Fruit fly (Drosophila melanogaster) whole organism, embryonic: Measurements from ENCODE around the gene Rab3GAP1.

Source experiments
- Asciz ChIP-seq: fragments of 200-800 bp; sonication (Bioruptor generic); optimal IDR thresholded peaks from 2 replicates; lab custom pipeline; 2017; ENCODE audit warnings: missing biosample characterization, mild to moderate bottlenecking, missing genetic modification characterization, missing genetic modification reagents
- Atf3 ChIP-seq: fragments of 200-800 bp; sonication (Bioruptor generic); optimal IDR thresholded peaks from 3 replicates; lab custom pipeline; 2016; ENCODE audit warnings: missing biosample characterization, missing genetic modification characterization
- Awh ChIP-seq: fragments of 200-800 bp; sonication (Bioruptor generic); IDR thresholded peaks from 2 replicates; pipeline ENCODE4, ENCODE4 v1.3.6; 2022; ENCODE audit warnings: missing biosample characterization, missing genetic modification characterization
- Blimp-1 ChIP-seq: fragments of 200-800 bp; sonication (Bioruptor generic); optimal IDR thresholded peaks from 3 replicates; lab custom pipeline; 2018; ENCODE audit warnings: missing biosample characterization, missing genetic modification characterization, mild to moderate bottlenecking, moderate library complexity, missing genetic modification reagents
- CG10209 ChIP-seq: fragments of 200-800 bp; sonication (Bioruptor generic); optimal IDR thresholded peaks from 3 replicates; lab custom pipeline; 2017; ENCODE audit warnings: missing biosample characterization, mild to moderate bottlenecking, missing genetic modification characterization, missing genetic modification reagents
- CG1024 ChIP-seq: fragments of 200-800 bp; sonication (Bioruptor generic); IDR thresholded peaks from 2 replicates; pipeline ENCODE4 v1.3.6; 2022; ENCODE audit warnings: missing biosample characterization, missing genetic modification characterization
- CG10431 ChIP-seq: fragments of 200-800 bp; sonication (Bioruptor generic); optimal IDR thresholded peaks from 3 replicates; lab custom pipeline; 2018; ENCODE audit warnings: missing biosample characterization, mild to moderate bottlenecking, missing genetic modification characterization
- CG11093 ChIP-seq: fragments of 200-800 bp; sonication (Bioruptor generic); IDR thresholded peaks from 3 replicates; pipeline ENCODE4 v1.3.6; 2022; ENCODE audit warnings: missing biosample characterization, missing genetic modification characterization
- CG11398 ChIP-seq: fragments of 200-800 bp; sonication (Bioruptor generic); optimal IDR thresholded peaks from 2 replicates; lab custom pipeline; 2016; ENCODE audit warnings: missing biosample characterization, missing genetic modification characterization
- CG12155 ChIP-seq: fragments of 200-800 bp; sonication (Bioruptor generic); optimal IDR thresholded peaks from 3 replicates; lab custom pipeline; 2016; ENCODE audit warnings: missing biosample characterization, missing genetic modification characterization
- CG12219 ChIP-seq: fragments of 200-800 bp; sonication (Bioruptor generic); optimal IDR thresholded peaks from 3 replicates; lab custom pipeline; 2018; ENCODE audit warnings: missing biosample characterization, mild to moderate bottlenecking, missing genetic modification characterization
- CG12769 ChIP-seq: fragments of 200-800 bp; sonication (Bioruptor generic); optimal IDR thresholded peaks from 2 replicates; lab custom pipeline; 2019; ENCODE audit warnings: missing biosample characterization, mild to moderate bottlenecking, missing genetic modification characterization, moderate library complexity
- CG14860 ChIP-seq: fragments of 200-800 bp; sonication (Bioruptor generic); IDR thresholded peaks from 3 replicates; pipeline ENCODE4 v1.3.6; 2022; ENCODE audit warnings: missing biosample characterization, missing genetic modification characterization; ENCODE audit not compliant: partially characterized antibody
- CG16863 ChIP-seq: fragments of 200-800 bp; sonication (Bioruptor generic); optimal IDR thresholded peaks from 3 replicates; lab custom pipeline; 2016; ENCODE audit warnings: missing biosample characterization, missing genetic modification characterization
- CG17361 ChIP-seq: fragments of 200-800 bp; sonication (Bioruptor generic); IDR thresholded peaks from 3 replicates; pipeline ENCODE4 v1.3.6; 2022; ENCODE audit warnings: missing biosample characterization, missing genetic modification characterization
- CG1832 ChIP-seq: fragments of 200-800 bp; sonication (Bioruptor generic); optimal IDR thresholded peaks from 2 replicates; lab custom pipeline; 2017; ENCODE audit warnings: missing biosample characterization, mild to moderate bottlenecking, missing genetic modification characterization, inconsistent platforms
- CG2712 ChIP-seq: fragments of 200-800 bp; optimal IDR thresholded peaks from 3 replicates; lab custom pipeline; 2019; ENCODE audit warnings: missing biosample characterization, mild to moderate bottlenecking, missing genetic modification characterization, moderate library complexity
- CG30020 ChIP-seq: fragments of 200-800 bp; optimal IDR thresholded peaks from 2 replicates; lab custom pipeline; 2019; ENCODE audit warnings: missing biosample characterization, mild to moderate bottlenecking, missing genetic modification characterization, moderate library complexity
- CG3847 ChIP-seq: fragments of 200-800 bp; sonication (Bioruptor generic); IDR thresholded peaks from 2 replicates; pipeline ENCODE4 v1.3.6; 2022; ENCODE audit warnings: missing biosample characterization, missing genetic modification characterization
- CG4424 ChIP-seq: fragments of 200-800 bp; sonication (Bioruptor generic); optimal IDR thresholded peaks from 3 replicates; lab custom pipeline; 2016; ENCODE audit warnings: missing biosample characterization, missing genetic modification characterization
- CG7556 ChIP-seq: fragments of 200-800 bp; sonication (Bioruptor generic); optimal IDR thresholded peaks from 2 replicates; lab custom pipeline; 2017; ENCODE audit warnings: missing biosample characterization, mild to moderate bottlenecking, missing genetic modification characterization
- CG7963 ChIP-seq: fragments of 200-800 bp; sonication (Bioruptor generic); IDR thresholded peaks from 3 replicates; pipeline ENCODE4 v1.3.6; 2022; ENCODE audit warnings: missing biosample characterization, missing genetic modification characterization; ENCODE audit not compliant: partially characterized antibody
- Chrac-16 ChIP-seq: fragments of 200-800 bp; sonication (Bioruptor generic); optimal IDR thresholded peaks from 3 replicates; lab custom pipeline; 2016; ENCODE audit warnings: missing biosample characterization, missing genetic modification characterization
- CrebB ChIP-seq: fragments of 200-800 bp; sonication (Bioruptor generic); optimal IDR thresholded peaks from 3 replicates; lab custom pipeline; 2018; ENCODE audit warnings: missing biosample characterization, mild to moderate bottlenecking, missing genetic modification characterization
- Ets65A ChIP-seq: fragments of 200-800 bp; sonication (Bioruptor generic); peaks from one replicate; lab custom pipeline; 2016; ENCODE audit warnings: missing biosample characterization, missing genetic modification characterization
- Kr ChIP-seq: fragments of 200-800 bp; sonication (Bioruptor generic); optimal IDR thresholded peaks from 2 replicates; lab custom pipeline; 2017; ENCODE audit warnings: missing biosample characterization, mild to moderate bottlenecking, missing genetic modification characterization
- Lhr ChIP-seq: fragments of 200-800 bp; sonication (Bioruptor generic); optimal IDR thresholded peaks from 3 replicates; lab custom pipeline; 2017; ENCODE audit warnings: mild to moderate bottlenecking, missing biosample characterization, missing genetic modification reagents, missing genetic modification characterization
- Lim3 ChIP-seq: fragments of 200-800 bp; sonication (Bioruptor generic); IDR thresholded peaks from 2 replicates; pipeline ENCODE4 v1.3.6; 2022; ENCODE audit warnings: missing biosample characterization, missing genetic modification characterization
- Max ChIP-seq: fragments of 200-800 bp; sonication (Bioruptor generic); optimal IDR thresholded peaks from 2 replicates; lab custom pipeline; 2016; ENCODE audit warnings: missing biosample characterization, mild to moderate bottlenecking, missing genetic modification characterization
- Mes4 ChIP-seq: fragments of 200-800 bp; sonication (Bioruptor generic); optimal IDR thresholded peaks from 2 replicates; lab custom pipeline; 2016; ENCODE audit warnings: missing biosample characterization, missing genetic modification characterization
- Nf-YC ChIP-seq: fragments of 200-800 bp; optimal IDR thresholded peaks from 3 replicates; lab custom pipeline; 2019; ENCODE audit warnings: missing biosample characterization, mild to moderate bottlenecking, missing genetic modification characterization, moderate library complexity
- cas ChIP-seq: fragments of 200-800 bp; sonication (Bioruptor generic); IDR thresholded peaks from 2 replicates; pipeline ENCODE4 v1.3.6; 2022; ENCODE audit warnings: missing biosample characterization, missing genetic modification characterization
- chinmo ChIP-seq: fragments of 200-800 bp; sonication (Bioruptor generic); IDR thresholded peaks from 4 replicates; pipeline ENCODE4 v1.3.6; 2022; ENCODE audit warnings: missing biosample characterization, missing genetic modification characterization; ENCODE audit not compliant: partially characterized antibody
- chn ChIP-seq: fragments of 200-800 bp; sonication (Bioruptor generic); optimal IDR thresholded peaks from 2 replicates; lab custom pipeline; 2016; ENCODE audit warnings: missing biosample characterization, missing genetic modification characterization
- fd3F ChIP-seq: fragments of 200-800 bp; sonication (Bioruptor generic); optimal IDR thresholded peaks from 2 replicates; lab custom pipeline; 2018; ENCODE audit warnings: missing biosample characterization, mild to moderate bottlenecking, missing genetic modification characterization, moderate library complexity
- fd96Cb ChIP-seq: fragments of 200-800 bp; sonication (Bioruptor generic); optimal IDR thresholded peaks from 2 replicates; lab custom pipeline; 2018; ENCODE audit warnings: missing biosample characterization, mild to moderate bottlenecking, missing genetic modification characterization, moderate library complexity
- gt ChIP-seq: fragments of 200-800 bp; sonication (Bioruptor generic); IDR thresholded peaks from 2 replicates; pipeline ENCODE4 v1.3.6; 2022; ENCODE audit warnings: missing biosample characterization, missing genetic modification characterization
- inv ChIP-seq: fragments of 200-800 bp; sonication (Bioruptor generic); IDR thresholded peaks from 2 replicates; pipeline ENCODE4 v1.3.6; 2022; ENCODE audit warnings: missing biosample characterization, missing genetic modification characterization; ENCODE audit not compliant: partially characterized antibody
- jumu ChIP-seq: fragments of 200-800 bp; sonication (Bioruptor generic); optimal IDR thresholded peaks from 3 replicates; lab custom pipeline; 2016; ENCODE audit warnings: missing biosample characterization, missing genetic modification characterization
- knrl ChIP-seq: fragments of 200-800 bp; sonication (Bioruptor generic); IDR thresholded peaks from 3 replicates; pipeline ENCODE4 v1.3.6; 2022; ENCODE audit warnings: missing biosample characterization, missing genetic modification characterization; ENCODE audit not compliant: partially characterized antibody
- lab ChIP-seq: fragments of 200-800 bp; sonication (Bioruptor generic); optimal IDR thresholded peaks from 3 replicates; lab custom pipeline; 2017; ENCODE audit warnings: missing biosample characterization, missing genetic modification characterization, mild to moderate bottlenecking, moderate library complexity, missing genetic modification reagents
- lbe ChIP-seq: fragments of 200-800 bp; sonication (Bioruptor generic); optimal IDR thresholded peaks from 2 replicates; lab custom pipeline; 2016; ENCODE audit warnings: missing biosample characterization, mild to moderate bottlenecking, missing genetic modification characterization
- pho ChIP-seq: fragments of 200-800 bp; sonication (Bioruptor generic); optimal IDR thresholded peaks from 2 replicates; lab custom pipeline; 2016; ENCODE audit warnings: missing biosample characterization, missing genetic modification characterization
- sc ChIP-seq, 3 experiments: fragments of >200 bp in 2 of 3; fragments of 200-800 bp in 1 of 3; sonication (Bioruptor generic) in 1 of 3; optimal IDR thresholded peaks; 2 replicates in 2 of 3; 3 replicates in 1 of 3; lab custom pipeline; 2017; ENCODE audit warnings: mild to moderate bottlenecking in 1 of 3, missing biosample characterization in 1 of 3, missing genetic modification characterization in 1 of 3, missing genetic modification reagents in 1 of 3
- sd ChIP-seq: fragments of 200-800 bp; sonication (Bioruptor generic); optimal IDR thresholded peaks from 3 replicates; lab custom pipeline; 2018; ENCODE audit warnings: missing biosample characterization, mild to moderate bottlenecking, missing genetic modification characterization, moderate library complexity
- seq ChIP-seq: fragments of 200-800 bp; sonication (Bioruptor generic); IDR thresholded peaks from 2 replicates; pipeline ENCODE4 v1.3.6; 2022; ENCODE audit warnings: missing biosample characterization, missing genetic modification characterization
- vfl ChIP-seq: fragments of 200-800 bp; sonication (Bioruptor generic); optimal IDR thresholded peaks from 2 replicates; lab custom pipeline; 2016; ENCODE audit warnings: missing biosample characterization, missing genetic modification characterization
- vnd ChIP-seq: fragments of 200-800 bp; sonication (Bioruptor generic); IDR thresholded peaks from 3 replicates; pipeline ENCODE4 v1.3.6; 2022; ENCODE audit warnings: missing biosample characterization, missing genetic modification characterization; ENCODE audit not compliant: partially characterized antibody
- wor ChIP-seq: fragments of 200-800 bp; sonication (Bioruptor generic); IDR thresholded peaks from 2 replicates; pipeline ENCODE4 v1.3.6; 2022; ENCODE audit warnings: missing biosample characterization, missing genetic modification characterization

Rab3GAP1 gene

dm6 chr2L:1579800-1580199, 31.2 kb downstream of the Rab3GAP1 start:
- TF ChIP-seq CG12769 (tag; lab: Kevin White, UChicago) (peak; percentile 52), Max (no peak), fd3F (GFP tag; lab: Kevin White, UChicago) (no peak), CG11398 (GFP tag; lab: Kevin White, UChicago) (no peak), chinmo (GFP tag; lab: Robert Waterston, UW) (0 out of 4 replicates have a peak, but pooled peaks have one; percentile 75), sd (tag; lab: Kevin White, UChicago) (peak; percentile 88)

- TF ChIP-seq vfl (GFP tag; lab: Kevin White, UChicago) (peak; percentile 43), Awh (GFP tag; lab: Robert Waterston, UW) (peak; percentile 58), fd96Cb (peak; percentile 60), Kr (GFP tag; lab: Kevin White, UChicago) (no peak), CG11093 (GFP tag; lab: Robert Waterston, UW) (no peak), CG12219 (GFP tag; lab: Kevin White, UChicago) (peak; percentile 71), seq (GFP tag; lab: Robert Waterston, UW) (peak; percentile 72), pho (GFP tag; lab: Kevin White, UChicago) (peak; percentile 64), Lim3 (GFP tag; lab: Robert Waterston, UW) (no peak), CG2712 (no peak), Atf3 (peak; percentile 11), CrebB (peak; percentile 55), CG1024 (GFP tag; lab: Robert Waterston, UW) (peak; percentile 67), CG4424 (GFP tag; lab: Kevin White, UChicago) (peak; percentile 49), CG1832 (GFP tag; lab: Kevin White, UChicago) (no peak), CG17361 (GFP tag; lab: Robert Waterston, UW) (peak; percentile 60), CG7963 (no peak), Nf-YC (tag; lab: Kevin White, UChicago) (no peak), gt (GFP tag; lab: Robert Waterston, UW) (no peak), Asciz (GFP tag; lab: Kevin White, UChicago) (peak; percentile 49), jumu (GFP tag; lab: Kevin White, UChicago) (peak; percentile 61), chn (GFP tag; lab: Kevin White, UChicago) (peak; percentile 4), inv (GFP tag; lab: Robert Waterston, UW) (no peak), lbe (GFP tag; lab: Kevin White, UChicago) (no peak), lab (GFP tag; lab: Kevin White, UChicago) (peak; percentile 86), knrl (GFP tag; lab: Robert Waterston, UW) (no peak), cas (GFP tag; lab: Robert Waterston, UW) (peak; percentile 61; the same call in 1 of the 2 replicates), Chrac-16 (GFP tag; lab: Kevin White, UChicago) (peak; percentile 58), CG12155 (GFP tag; lab: Kevin White, UChicago) (peak; percentile 57), vnd (GFP tag; lab: Robert Waterston, UW) (no peak), Ets65A (GFP tag; lab: Kevin White, UChicago) (peak; percentile 87), Blimp-1 (GFP tag; lab: Kevin White, UChicago) (peak; percentile 41), sc (optimal IDR thresholded peaks at IDR 0.05; lab: Kevin White, UChicago) (no peak), sc (GFP tag; optimal IDR thresholded peaks at IDR 0.05; lab: Kevin White, UChicago) (no peak), CG10431 (GFP tag; lab: Kevin White, UChicago) (no peak), CG14860 (GFP tag; lab: Robert Waterston, UW) (no peak), CG7556 (GFP tag; lab: Kevin White, UChicago) (peak; percentile 59), CG10209 (GFP tag; lab: Kevin White, UChicago) (peak; percentile 41), Mes4 (GFP tag; lab: Kevin White, UChicago) (no peak), Lhr (GFP tag; lab: Kevin White, UChicago) (no peak), CG16863 (GFP tag; lab: Kevin White, UChicago) (peak; percentile 11), CG30020 (tag; lab: Kevin White, UChicago) (no peak), CG3847 (GFP tag; lab: Robert Waterston, UW) (peak; percentile 72), wor (GFP tag; lab: Robert Waterston, UW) (no peak)
Observed at dm6 chr2L:1579254-1579653, 31.7 kb downstream of the Rab3GAP1 start.
